Fruit fly (Drosophila melanogaster) whole organism, embryonic: Measurements from ENCODE around the gene CG15333.

ENCODE experiments used
- Atf-2 ChIP-seq: fragments of 200-800 bp; sonication (Bioruptor generic); optimal IDR thresholded peaks from 2 replicates; lab custom pipeline; 2016; ENCODE audit warnings: missing biosample characterization, missing genetic modification characterization
- Blimp-1 ChIP-seq: fragments of 200-800 bp; sonication (Bioruptor generic); optimal IDR thresholded peaks from 3 replicates; lab custom pipeline; 2018; ENCODE audit warnings: missing biosample characterization, missing genetic modification characterization, mild to moderate bottlenecking, moderate library complexity, missing genetic modification reagents
- Bteb2 ChIP-seq: fragments of 200-800 bp; sonication (Bioruptor generic); optimal IDR thresholded peaks from 2 replicates; lab custom pipeline; 2016; ENCODE audit warnings: missing biosample characterization, missing genetic modification characterization
- CG10209 ChIP-seq: fragments of 200-800 bp; sonication (Bioruptor generic); optimal IDR thresholded peaks from 3 replicates; lab custom pipeline; 2017; ENCODE audit warnings: missing biosample characterization, mild to moderate bottlenecking, missing genetic modification characterization, missing genetic modification reagents
- CG11398 ChIP-seq: fragments of 200-800 bp; sonication (Bioruptor generic); optimal IDR thresholded peaks from 2 replicates; lab custom pipeline; 2016; ENCODE audit warnings: missing biosample characterization, missing genetic modification characterization
- CG12219 ChIP-seq: fragments of 200-800 bp; sonication (Bioruptor generic); optimal IDR thresholded peaks from 3 replicates; lab custom pipeline; 2018; ENCODE audit warnings: missing biosample characterization, mild to moderate bottlenecking, missing genetic modification characterization
- CG12744 ChIP-seq: fragments of 200-800 bp; sonication (Bioruptor generic); optimal IDR thresholded peaks from 2 replicates; lab custom pipeline; 2016; ENCODE audit warnings: missing biosample characterization, missing genetic modification characterization
- CG13894 ChIP-seq: fragments of 200-800 bp; sonication (Bioruptor generic); optimal IDR thresholded peaks from 3 replicates; lab custom pipeline; 2018; ENCODE audit warnings: missing biosample characterization, mild to moderate bottlenecking, missing genetic modification characterization, moderate library complexity
- CG17359 ChIP-seq: fragments of 200-800 bp; sonication (Bioruptor generic); optimal IDR thresholded peaks from 3 replicates; lab custom pipeline; 2018; ENCODE audit warnings: missing biosample characterization, mild to moderate bottlenecking, missing genetic modification characterization, moderate library complexity
- CG2202 ChIP-seq: fragments of 200-800 bp; sonication (Bioruptor generic); optimal IDR thresholded peaks from 2 replicates; lab custom pipeline; 2018; ENCODE audit warnings: missing biosample characterization, mild to moderate bottlenecking, missing genetic modification characterization
- CG4360 ChIP-seq: fragments of 200-800 bp; sonication (Bioruptor generic); IDR thresholded peaks from 2 replicates; pipeline ENCODE4 v1.3.6; 2022; ENCODE audit warnings: missing biosample characterization, missing genetic modification characterization
- CG43689 ChIP-seq: fragments of 200-800 bp; sonication (Bioruptor generic); IDR thresholded peaks from 2 replicates; pipeline ENCODE4 v1.3.6; 2022; ENCODE audit warnings: missing biosample characterization, missing genetic modification characterization
- CG4424 ChIP-seq: fragments of 200-800 bp; sonication (Bioruptor generic); optimal IDR thresholded peaks from 3 replicates; lab custom pipeline; 2016; ENCODE audit warnings: missing biosample characterization, missing genetic modification characterization
- CG4820 ChIP-seq: fragments of 200-800 bp; sonication (Bioruptor generic); optimal IDR thresholded peaks from 3 replicates; lab custom pipeline; 2016; ENCODE audit warnings: missing biosample characterization, missing genetic modification characterization
- CG5245 ChIP-seq: fragments of 200-800 bp; sonication (Bioruptor generic); optimal IDR thresholded peaks from 3 replicates; lab custom pipeline; 2016; ENCODE audit warnings: missing biosample characterization, missing genetic modification characterization
- CG6813 ChIP-seq: fragments of 200-800 bp; sonication (Bioruptor generic); optimal IDR thresholded peaks from 2 replicates; lab custom pipeline; 2017; ENCODE audit warnings: missing biosample characterization, missing genetic modification characterization, mild to moderate bottlenecking, moderate library complexity, missing genetic modification reagents
- CG7271 ChIP-seq: fragments of 200-800 bp; sonication (Bioruptor generic); optimal IDR thresholded peaks from 2 replicates; lab custom pipeline; 2018; ENCODE audit warnings: missing biosample characterization, mild to moderate bottlenecking, missing genetic modification characterization, moderate library complexity
- CG8924 ChIP-seq: fragments of 200-800 bp; optimal IDR thresholded peaks from 3 replicates; lab custom pipeline; 2019; ENCODE audit warnings: missing biosample characterization, mild to moderate bottlenecking, missing genetic modification characterization, moderate library complexity
- CG9797 ChIP-seq: fragments of 200-800 bp; sonication (Bioruptor generic); optimal IDR thresholded peaks from 3 replicates; lab custom pipeline; 2018; ENCODE audit warnings: missing biosample characterization, mild to moderate bottlenecking, missing genetic modification characterization
- CG9932 ChIP-seq: fragments of 200-800 bp; sonication (Bioruptor generic); IDR thresholded peaks from 2 replicates; pipeline ENCODE4 v1.3.6; 2022; ENCODE audit warnings: missing biosample characterization, missing genetic modification characterization
- CHES-1-like ChIP-seq: fragments of 200-800 bp; sonication (Bioruptor generic); optimal IDR thresholded peaks from 2 replicates; lab custom pipeline; 2016; ENCODE audit warnings: missing biosample characterization, missing genetic modification characterization
- Chrac-16 ChIP-seq: fragments of 200-800 bp; sonication (Bioruptor generic); optimal IDR thresholded peaks from 3 replicates; lab custom pipeline; 2016; ENCODE audit warnings: missing biosample characterization, missing genetic modification characterization
- ERR ChIP-seq: fragments of 200-800 bp; sonication (Bioruptor generic); optimal IDR thresholded peaks from 2 replicates; lab custom pipeline; 2016; ENCODE audit warnings: missing biosample characterization, missing genetic modification characterization
- Jarid2 ChIP-seq: fragments of 200-800 bp; sonication (Bioruptor generic); optimal IDR thresholded peaks from 3 replicates; lab custom pipeline; 2017; ENCODE audit warnings: mild to moderate bottlenecking, missing biosample characterization, missing genetic modification reagents, missing genetic modification characterization
- Kr ChIP-seq: fragments of 200-800 bp; sonication (Bioruptor generic); optimal IDR thresholded peaks from 2 replicates; lab custom pipeline; 2017; ENCODE audit warnings: missing biosample characterization, mild to moderate bottlenecking, missing genetic modification characterization
- Lim3 ChIP-seq: fragments of 200-800 bp; sonication (Bioruptor generic); IDR thresholded peaks from 2 replicates; pipeline ENCODE4 v1.3.6; 2022; ENCODE audit warnings: missing biosample characterization, missing genetic modification characterization
- PHDP ChIP-seq: fragments of 200-800 bp; sonication (Bioruptor generic); optimal IDR thresholded peaks from 3 replicates; lab custom pipeline; 2018; ENCODE audit warnings: missing biosample characterization, mild to moderate bottlenecking, missing genetic modification characterization, moderate library complexity
- Poxn ChIP-seq: fragments of 200-800 bp; sonication (Bioruptor generic); IDR thresholded peaks from 2 replicates; pipeline ENCODE4 v1.3.6; 2022; ENCODE audit warnings: missing biosample characterization, missing genetic modification characterization
- bbx ChIP-seq: fragments of 200-800 bp; sonication (Bioruptor generic); IDR thresholded peaks from 2 replicates; pipeline ENCODE4 v1.3.6; 2022; ENCODE audit warnings: missing biosample characterization, missing genetic modification characterization; ENCODE audit not compliant: partially characterized antibody
- cas ChIP-seq: fragments of 200-800 bp; sonication (Bioruptor generic); IDR thresholded peaks from 2 replicates; pipeline ENCODE4 v1.3.6; 2022; ENCODE audit warnings: missing biosample characterization, missing genetic modification characterization
- cato ChIP-seq: fragments of 200-800 bp; sonication (Bioruptor generic); optimal IDR thresholded peaks from 2 replicates; lab custom pipeline; 2016; ENCODE audit warnings: missing biosample characterization, missing genetic modification characterization, borderline replicate concordance
- crp ChIP-seq, 2 experiments: fragments of 200-800 bp; sonication (Bioruptor generic); optimal IDR thresholded peaks; 2 replicates in 1 of 2; 3 replicates in 1 of 2; lab custom pipeline; 2017; ENCODE audit warnings: missing biosample characterization in 2 of 2, missing genetic modification characterization in 2 of 2, mild to moderate bottlenecking in 1 of 2, moderate library complexity in 1 of 2
- dan ChIP-seq: fragments of 200-800 bp; sonication (Bioruptor generic); IDR thresholded peaks from 2 replicates; pipeline ENCODE4 v1.3.6; 2022; ENCODE audit warnings: missing biosample characterization, missing genetic modification characterization
- ems ChIP-seq: fragments of 200-800 bp; sonication (Bioruptor generic); optimal IDR thresholded peaks from 3 replicates; lab custom pipeline; 2016; ENCODE audit warnings: missing biosample characterization, missing genetic modification characterization
- eyg ChIP-seq: fragments of 200-800 bp; sonication (Bioruptor generic); optimal IDR thresholded peaks from 3 replicates; lab custom pipeline; 2016; ENCODE audit warnings: missing biosample characterization, missing genetic modification characterization
- fru ChIP-seq: fragments of >200 bp; optimal IDR thresholded peaks from 2 replicates; lab custom pipeline; 2017
- jigr1 ChIP-seq: fragments of 200-800 bp; sonication (Bioruptor generic); IDR thresholded peaks from 3 replicates; pipeline ENCODE4 v1.3.6; 2022; ENCODE audit warnings: missing biosample characterization, missing genetic modification characterization
- lab ChIP-seq: fragments of 200-800 bp; sonication (Bioruptor generic); optimal IDR thresholded peaks from 3 replicates; lab custom pipeline; 2017; ENCODE audit warnings: missing biosample characterization, missing genetic modification characterization, mild to moderate bottlenecking, moderate library complexity, missing genetic modification reagents
- lbe ChIP-seq: fragments of 200-800 bp; sonication (Bioruptor generic); optimal IDR thresholded peaks from 2 replicates; lab custom pipeline; 2016; ENCODE audit warnings: missing biosample characterization, mild to moderate bottlenecking, missing genetic modification characterization
- lov ChIP-seq, 2 experiments: fragments of 200-800 bp in 1 of 2; fragments of >200 bp in 1 of 2; sonication (Bioruptor generic) in 1 of 2; IDR thresholded peaks in 1 of 2; optimal IDR thresholded peaks in 1 of 2; 2 replicates in 1 of 2; 3 replicates in 1 of 2; pipeline versions ENCODE4 v1.3.6 to Lab custom; 2017 to 2022; ENCODE audit warnings: missing biosample characterization in 1 of 2, missing genetic modification characterization in 1 of 2
- nom ChIP-seq: fragments of 200-800 bp; sonication (Bioruptor generic); optimal IDR thresholded peaks from 2 replicates; lab custom pipeline; 2017; ENCODE audit warnings: missing biosample characterization, missing genetic modification characterization, mild to moderate bottlenecking, moderate library complexity, missing genetic modification reagents
- p53 ChIP-seq: fragments of 200-800 bp; sonication (Bioruptor generic); optimal IDR thresholded peaks from 2 replicates; lab custom pipeline; 2016; ENCODE audit warnings: missing biosample characterization, missing genetic modification characterization
- prd ChIP-seq, 3 experiments: fragments of >200 bp in 2 of 3; fragments of 200-800 bp in 1 of 3; sonication (Bioruptor generic) in 1 of 3; optimal IDR thresholded peaks in 2 of 3; IDR thresholded peaks in 1 of 3; 2 replicates in 2 of 3; 3 replicates in 1 of 3; pipeline versions ENCODE4 v1.3.6 to Lab custom; 2017 to 2022; ENCODE audit warnings: missing biosample characterization in 1 of 3, missing genetic modification characterization in 1 of 3
- slbo ChIP-seq: fragments of 200-800 bp; sonication (Bioruptor generic); IDR thresholded peaks from 2 replicates; pipeline ENCODE4 v1.3.6; 2022; ENCODE audit warnings: missing biosample characterization, missing genetic modification characterization
- sqz ChIP-seq: fragments of 200-800 bp; sonication (Bioruptor generic); optimal IDR thresholded peaks from 3 replicates; lab custom pipeline; 2018; ENCODE audit warnings: missing biosample characterization, mild to moderate bottlenecking, missing genetic modification characterization
- stwl ChIP-seq: fragments of 200-800 bp; sonication (Bioruptor generic); optimal IDR thresholded peaks from 3 replicates; lab custom pipeline; 2018; ENCODE audit warnings: missing biosample characterization, mild to moderate bottlenecking, missing genetic modification characterization, moderate library complexity
- tio ChIP-seq: fragments of 200-800 bp; sonication (Bioruptor generic); optimal IDR thresholded peaks from 2 replicates; lab custom pipeline; 2017; ENCODE audit warnings: missing biosample characterization, missing genetic modification characterization, inconsistent platforms
- twi ChIP-seq: fragments of 200-800 bp; optimal IDR thresholded peaks from 2 replicates; lab custom pipeline; 2019; ENCODE audit warnings: missing biosample characterization, mild to moderate bottlenecking, missing genetic modification characterization, moderate library complexity
- unpg ChIP-seq: fragments of 200-800 bp; sonication (Bioruptor generic); optimal IDR thresholded peaks from 3 replicates; lab custom pipeline; 2018; ENCODE audit warnings: missing biosample characterization, mild to moderate bottlenecking, missing genetic modification characterization, moderate library complexity
- zf30C ChIP-seq: fragments of 200-800 bp; sonication (Bioruptor generic); optimal IDR thresholded peaks from 3 replicates; lab custom pipeline; 2018; ENCODE audit warnings: missing biosample characterization, mild to moderate bottlenecking, missing genetic modification characterization

CG15333 gene

dm6 chrX:8063223-8063674, 42.1 kb upstream of the CG15333 start (continued):
- TF ChIP-seq CG6813 (GFP tag; lab: Kevin White, UChicago) (no peak), CG12219 (GFP tag; lab: Kevin White, UChicago) (no peak), jigr1 (no peak), p53 (no peak), CG5245 (GFP tag; lab: Kevin White, UChicago) (no peak), ERR (GFP tag; lab: Kevin White, UChicago) (no peak), CG2202 (tag; lab: Kevin White, UChicago) (no peak), twi (tag; lab: Kevin White, UChicago) (no peak), ems (no peak), eyg (no peak), lbe (GFP tag; lab: Kevin White, UChicago) (peak; percentile 36), dan (GFP tag; lab: Robert Waterston, UW) (no peak), Poxn (GFP tag; lab: Robert Waterston, UW) (no peak), lab (no peak), bbx (peak; percentile 18; the same call in 1 of the 2 replicates), CG13894 (tag; lab: Kevin White, UChicago) (no peak), lov (optimal IDR thresholded peaks at IDR 0.05; lab: Kevin White, UChicago) (no peak), lov (GFP tag; IDR thresholded peaks at IDR 0.05; lab: Robert Waterston, UW) (no peak), Blimp-1 (GFP tag; lab: Kevin White, UChicago) (no peak), nom (GFP tag; lab: Kevin White, UChicago) (peak; percentile 93), prd (optimal IDR thresholded peaks at IDR 0.05; lab: Kevin White, UChicago) (no peak), prd (GFP tag; IDR thresholded peaks at IDR 0.05; lab: Robert Waterston, UW) (no peak), CG4424 (no peak), slbo (GFP tag; lab: Robert Waterston, UW) (0 out of 2 replicates have a peak, but pooled peaks have one; percentile 5), CG12744 (GFP tag; lab: Kevin White, UChicago) (no peak), zf30C (no peak), cato (GFP tag; lab: Kevin White, UChicago) (no peak), sqz (peak; percentile 31), CG43689 (GFP tag; lab: Robert Waterston, UW) (no peak), Bteb2 (no peak), cas (GFP tag; lab: Robert Waterston, UW) (no peak), CG7271 (tag; lab: Kevin White, UChicago) (no peak), fru (lab: Kevin White, UChicago) (no peak), CG9797 (GFP tag; lab: Kevin White, UChicago) (no peak), Lim3 (GFP tag; lab: Robert Waterston, UW) (no peak), CG17359 (peak; percentile 36), CG4360 (GFP tag; lab: Robert Waterston, UW) (peak; percentile 90), crp (GFP tag; optimal IDR thresholded peaks at IDR 0.05; lab: Kevin White, UChicago) (peak in 1 of 2 experiments; percentile 58), PHDP (tag; lab: Kevin White, UChicago) (no peak), Kr (GFP tag; lab: Kevin White, UChicago) (no peak), Atf-2 (GFP tag; lab: Kevin White, UChicago) (no peak), CG8924 (tag; lab: Kevin White, UChicago) (peak; percentile 4), CG11398 (no peak), tio (GFP tag; lab: Kevin White, UChicago) (no peak), Chrac-16 (GFP tag; lab: Kevin White, UChicago) (no peak), unpg (GFP tag; lab: Kevin White, UChicago) (no peak), CG10209 (GFP tag; lab: Kevin White, UChicago) (no peak), Jarid2 (GFP tag; lab: Kevin White, UChicago) (no peak), CG4820 (no peak), CG9932 (GFP tag; lab: Robert Waterston, UW) (no peak), stwl (peak; percentile 46), CHES-1-like (no peak)
